Fruit fly (Drosophila melanogaster): Measurements from ENCODE around the gene Mettl2.

Mettl2 gene

DNA sequence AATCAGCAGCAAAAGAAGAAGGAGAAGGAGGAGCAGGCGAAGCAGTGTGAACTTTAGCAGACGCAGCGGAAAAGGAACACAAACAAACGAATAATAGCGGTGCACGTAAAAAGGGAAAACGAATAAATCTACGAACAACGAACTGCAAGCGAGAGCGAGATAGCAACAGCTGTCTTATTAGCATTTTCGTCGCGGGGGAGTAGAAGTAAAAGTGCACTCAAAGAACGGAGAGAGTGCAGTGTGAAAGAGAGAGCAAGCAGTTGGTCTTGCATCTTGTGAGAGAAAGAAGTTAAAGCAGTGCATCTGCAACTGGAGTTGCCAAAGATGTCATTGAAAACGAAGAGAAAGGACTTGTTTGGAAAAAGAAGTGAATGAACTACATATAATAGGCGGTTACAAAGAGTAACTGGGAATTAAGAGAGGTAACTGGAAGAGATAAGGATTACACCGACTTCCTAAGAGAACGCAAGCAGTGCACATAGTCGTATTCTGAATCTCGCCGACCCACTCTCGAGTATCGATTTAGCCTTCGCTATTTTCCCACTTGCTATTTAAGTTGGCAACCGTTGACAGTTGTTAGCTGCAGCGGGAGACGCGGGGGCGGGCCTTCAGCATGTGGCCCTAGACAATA is 46.1 kb downstream of the Mettl2 start:
- TF ChIP-seq CG8478 (optimal IDR thresholded peaks at IDR 0.05), result no peak
- TF ChIP-seq Dll (optimal IDR thresholded peaks at IDR 0.05), result no peak
- no peak for TF ChIP-seq EcR (GFP tag; optimal IDR thresholded peaks at IDR 0.05)
- no peak for TF ChIP-seq usp (GFP tag; optimal IDR thresholded peaks at IDR 0.05)
- no peak for TF ChIP-seq pan (optimal IDR thresholded peaks at IDR 0.05)
- no peak for TF ChIP-seq psq (optimal IDR thresholded peaks at IDR 0.05)

DNA sequence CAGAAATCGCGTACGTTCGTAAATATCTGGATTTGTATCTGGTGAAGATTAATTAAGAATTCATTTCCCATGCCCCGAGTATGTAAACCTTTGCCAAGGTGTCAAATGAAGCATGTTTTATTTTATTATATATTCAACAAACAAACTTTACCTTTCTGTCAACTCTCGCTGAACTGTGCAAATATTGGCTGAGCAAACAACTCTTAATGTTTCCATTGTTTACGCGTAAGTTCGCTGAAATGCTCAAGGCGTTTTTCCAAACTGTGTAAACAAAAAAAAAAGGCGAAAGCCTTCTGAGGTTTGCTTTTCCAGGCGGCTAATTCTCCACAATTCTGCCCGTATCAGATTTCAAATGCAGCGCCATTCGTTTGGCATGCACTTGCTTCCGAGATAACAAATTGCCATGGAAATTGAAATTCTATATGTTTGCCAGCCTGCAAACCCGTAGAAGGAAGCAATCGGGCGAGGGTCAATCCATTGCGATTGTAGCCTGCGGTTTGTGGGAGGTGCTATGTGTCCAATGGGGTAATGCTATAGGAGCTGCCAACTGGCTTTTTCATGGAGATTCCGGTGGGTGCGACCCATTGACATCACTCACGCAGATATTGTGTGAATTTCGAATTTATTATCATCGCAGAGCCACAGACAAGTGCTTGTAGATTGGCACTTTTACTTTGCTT is 47.2 kb downstream of the Mettl2 start:
- TF ChIP-seq psq (optimal IDR thresholded peaks at IDR 0.05), result no peak
- no peak for TF ChIP-seq pan (optimal IDR thresholded peaks at IDR 0.05)
- no peak for TF ChIP-seq CG8478 (optimal IDR thresholded peaks at IDR 0.05)
- TF ChIP-seq EcR (GFP tag; optimal IDR thresholded peaks at IDR 0.05), result no peak
- TF ChIP-seq usp (GFP tag; optimal IDR thresholded peaks at IDR 0.05), result no peak
- TF ChIP-seq Dll (optimal IDR thresholded peaks at IDR 0.05), result no peak

DNA sequence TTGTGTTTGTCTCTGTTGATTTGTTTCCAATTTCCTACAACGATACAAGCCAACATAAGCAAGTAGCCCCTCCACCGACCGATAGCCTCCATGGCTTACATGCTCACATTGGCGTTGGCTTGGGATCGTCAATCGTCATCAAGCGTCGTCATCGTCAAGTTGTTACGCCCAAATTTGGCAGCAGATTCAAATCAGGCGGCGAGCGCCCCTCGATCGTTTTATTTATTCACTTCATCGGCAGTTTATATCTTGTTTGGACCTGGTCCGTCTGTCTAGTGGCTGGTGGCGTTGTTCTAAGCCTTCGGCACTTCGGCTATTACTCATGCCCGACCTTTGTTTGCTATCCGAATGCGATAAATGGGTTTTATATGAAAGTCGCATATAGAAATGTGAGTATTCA is 48.8 kb downstream of the Mettl2 start:
- no peak for TF ChIP-seq psq (optimal IDR thresholded peaks at IDR 0.05)
- no peak for TF ChIP-seq Dll (optimal IDR thresholded peaks at IDR 0.05)
- TF ChIP-seq CG8478 (optimal IDR thresholded peaks at IDR 0.05), result no peak
- TF ChIP-seq EcR (GFP tag; optimal IDR thresholded peaks at IDR 0.05), result no peak
- no peak for TF ChIP-seq pan (optimal IDR thresholded peaks at IDR 0.05)
- no peak for TF ChIP-seq usp (GFP tag; optimal IDR thresholded peaks at IDR 0.05)
